Fruit fly (Drosophila melanogaster) whole organism, embryonic: Measurements from ENCODE around the gene hd.
A peak's percentile ranks its signal among the peaks of the same experiment; 100 is the strongest.

Source experiments
- CG11723 ChIP-seq: fragments of 200-800 bp; sonication (Bioruptor generic); optimal IDR thresholded peaks from 2 replicates; lab custom pipeline; 2017; ENCODE audit warnings: missing biosample characterization, mild to moderate bottlenecking, missing genetic modification characterization
- CG16863 ChIP-seq: fragments of 200-800 bp; sonication (Bioruptor generic); optimal IDR thresholded peaks from 3 replicates; lab custom pipeline; 2016; ENCODE audit warnings: missing biosample characterization, missing genetic modification characterization
- Chrac-16 ChIP-seq: fragments of 200-800 bp; sonication (Bioruptor generic); optimal IDR thresholded peaks from 3 replicates; lab custom pipeline; 2016; ENCODE audit warnings: missing biosample characterization, missing genetic modification characterization
- sens-2 ChIP-seq: fragments of 200-800 bp; sonication (Bioruptor generic); IDR thresholded peaks from 2 replicates; pipeline ENCODE4 v1.3.6; 2022; ENCODE audit warnings: missing biosample characterization, missing genetic modification characterization

dm6 chr3R:5364539-5365273 is 10.1 kb downstream of the hd start:
- TF ChIP-seq Chrac-16 (no peak), sens-2 (0 out of 2 replicates have a peak, but pooled peaks have one; percentile 17), CG11723 (GFP tag; lab: Kevin White, UChicago) (no peak), CG16863 (GFP tag; lab: Kevin White, UChicago) (no peak)
